Worm (Caenorhabditis elegans) whole organism, dauer: Measurements from ENCODE around the gene frpr-15.

Experiments
- unc-62 ChIP-seq: sonication (generic microtip); optimal IDR thresholded peaks from 2 replicates; lab custom pipeline; 2017; ENCODE audit warnings: missing biosample characterization, missing genetic modification reagents, missing genetic modification characterization

frpr-15 gene

ce11 chrV:12679807-12680206, at the start of gene frpr-15:
Gene frpr-15 (plus strand): TSS chrV:12680107.
- TF ChIP-seq unc-62 (GFP tag; lab: Kevin White, UChicago): no peak

ce11 chrV:12632048-12632447, 47.9 kb upstream of the frpr-15 start, which contains the start of gene srx-113:
Gene srx-113 (minus strand): TSS chrV:12632148.
- no peak for TF ChIP-seq unc-62 (GFP tag; lab: Kevin White, UChicago)

DNA sequence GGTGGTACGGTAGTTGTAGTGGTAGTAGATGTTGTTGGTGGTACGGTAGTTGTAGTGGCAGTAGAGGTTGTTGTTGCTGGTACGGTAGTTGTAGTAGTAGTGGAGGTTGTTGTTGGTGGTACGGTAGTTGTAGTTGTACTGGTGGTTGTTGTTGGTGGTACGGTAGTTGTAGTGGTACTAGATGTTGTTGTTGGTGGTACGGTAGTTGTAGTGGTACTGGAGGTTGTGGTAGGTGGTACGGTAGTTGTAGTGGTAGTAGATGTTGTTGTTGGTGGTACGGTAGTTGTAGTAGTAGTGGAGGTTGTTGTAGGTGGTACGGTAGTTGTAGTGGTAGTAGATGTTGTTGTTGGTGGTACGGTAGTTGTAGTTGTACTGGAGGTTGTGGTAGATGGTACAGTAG, 46.9 kb upstream of the frpr-15 start:
- no peak for TF ChIP-seq unc-62 (GFP tag; lab: Kevin White, UChicago)

DNA sequence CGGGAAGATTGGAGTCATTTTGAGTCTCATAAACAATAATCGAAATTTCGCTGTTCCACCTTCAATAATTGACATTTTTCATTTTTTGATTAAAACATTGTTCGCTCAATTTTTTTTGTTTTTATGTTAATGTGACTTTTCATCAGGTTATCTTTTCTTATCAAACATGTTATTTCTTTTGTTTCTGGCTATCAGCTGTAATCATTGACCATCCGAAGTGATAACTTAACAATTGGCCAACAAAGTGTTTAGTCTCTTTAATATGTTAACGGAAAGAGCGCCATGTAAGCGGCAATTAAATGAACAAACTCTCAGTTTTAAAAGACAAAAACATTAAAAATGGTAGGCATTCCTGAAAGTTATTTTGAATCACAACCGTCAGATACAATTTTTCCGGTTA, 45.9 kb upstream of the frpr-15 start:
- TF ChIP-seq unc-62 (GFP tag; lab: Kevin White, UChicago): no peak

ce11 chrV:12634746-12635145, 45.2 kb upstream of the frpr-15 start:
- TF ChIP-seq unc-62 (GFP tag; lab: Kevin White, UChicago): no peak

DNA sequence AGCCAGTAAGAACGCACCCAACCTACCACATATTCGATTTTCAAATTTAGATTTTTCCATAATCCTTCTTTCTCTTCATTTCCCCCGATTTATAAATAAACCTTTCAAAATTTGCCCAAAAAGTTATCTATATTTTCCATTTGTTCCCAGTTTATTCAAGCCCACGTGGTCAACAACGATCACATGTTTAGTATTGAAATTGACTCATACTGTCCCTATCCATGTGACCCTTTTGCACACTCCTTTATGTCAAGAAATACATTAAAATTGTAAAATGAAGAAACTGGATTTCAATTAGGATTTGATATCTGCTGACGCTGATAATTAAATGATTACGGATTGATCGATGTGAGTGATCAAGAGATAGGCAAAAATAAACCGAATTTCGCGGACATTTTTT, 44.7 kb upstream of the frpr-15 start:
- TF ChIP-seq unc-62 (GFP tag; lab: Kevin White, UChicago): no peak

DNA sequence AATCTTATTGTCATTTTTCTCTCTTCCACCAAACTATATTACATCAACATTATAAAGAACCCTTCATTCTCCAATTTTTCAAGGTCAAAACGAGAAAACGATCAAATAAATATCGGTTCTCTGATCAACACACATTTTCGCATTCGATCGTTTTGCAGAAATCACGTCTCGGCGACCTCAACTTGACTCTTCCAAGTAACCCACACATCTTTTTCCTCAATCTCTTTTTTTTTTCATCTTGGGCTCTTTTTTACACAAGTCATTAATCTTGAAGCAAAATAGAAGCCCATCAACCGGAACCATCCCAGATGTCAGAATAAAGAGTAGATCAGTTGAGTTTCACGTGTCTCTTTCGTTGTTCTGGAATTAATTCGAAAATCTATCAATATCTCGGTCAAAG, 43.7 kb upstream of the frpr-15 start:
- no peak for TF ChIP-seq unc-62 (GFP tag; lab: Kevin White, UChicago)

ce11 chrV:12637238-12637690, 42.6 kb upstream of the frpr-15 start, which contains the start of gene F56H9.2:
Gene F56H9.2 (plus strand): TSS chrV:12637663.
- TF ChIP-seq unc-62 (GFP tag; lab: Kevin White, UChicago): no peak

DNA sequence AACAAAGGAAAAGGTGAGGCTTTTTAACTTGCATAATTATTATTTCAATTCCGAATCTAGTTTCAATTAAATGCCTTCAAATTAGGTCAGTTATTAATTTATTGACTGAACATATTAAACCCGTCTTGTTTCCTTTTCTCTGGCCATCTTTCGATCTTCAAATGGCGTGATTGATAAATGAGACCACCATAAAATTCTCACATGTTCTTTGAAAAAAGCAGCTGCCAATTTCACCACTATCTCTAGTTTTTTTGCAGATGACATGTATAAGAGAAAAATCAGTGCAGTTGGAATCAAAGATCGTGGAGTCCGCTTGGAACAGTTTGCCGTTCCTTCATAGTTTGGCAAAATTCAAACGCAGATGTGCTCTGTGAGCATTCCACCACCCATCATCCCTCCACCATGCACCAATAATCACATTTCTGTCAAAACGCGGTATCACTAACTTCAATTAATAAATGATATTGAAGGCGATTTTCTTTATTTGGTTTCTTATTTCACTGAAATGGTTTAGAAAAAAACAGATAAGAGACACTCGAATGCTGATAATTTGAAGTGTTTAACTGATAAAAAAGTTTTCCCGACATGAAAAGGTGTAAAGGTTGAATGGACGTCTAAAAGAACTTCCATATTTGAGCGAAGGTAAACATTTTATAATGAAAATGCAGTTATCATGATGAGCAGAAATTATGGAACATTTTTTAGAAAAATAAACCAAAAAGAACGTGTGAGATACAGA, 42.0 kb upstream of the frpr-15 start:
- no peak for TF ChIP-seq unc-62 (GFP tag; lab: Kevin White, UChicago)

ce11 chrV:12640384-12640783, 39.5 kb upstream of the frpr-15 start, which contains the start of gene gpa-8:
Gene gpa-8 (minus strand): TSS chrV:12640484.
- TF ChIP-seq unc-62 (GFP tag; lab: Kevin White, UChicago): no peak

DNA sequence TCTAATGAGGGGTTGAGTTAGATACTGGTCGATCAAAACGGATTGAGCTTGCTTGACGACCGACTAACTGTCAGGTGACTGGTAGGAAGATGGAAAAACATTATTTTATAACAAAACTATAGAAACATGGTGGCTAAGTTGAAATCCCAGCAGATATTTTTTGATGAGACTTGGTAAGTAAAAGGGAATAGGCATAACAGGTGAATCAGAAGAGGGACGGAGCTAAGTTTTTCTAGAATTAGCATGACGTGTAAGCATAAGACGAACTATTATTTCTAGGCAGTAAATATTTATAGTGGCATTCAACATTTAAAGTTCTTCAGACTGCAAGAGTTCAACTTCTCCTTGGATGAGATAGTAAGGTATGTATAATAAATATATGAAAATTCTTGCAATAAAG, 35.4 kb upstream of the frpr-15 start, which contains the start of gene F56H9.8:
TSS of gene F56H9.8 (plus strand) at position 301 of the 400 bp plus-strand sequence.
- TF ChIP-seq unc-62 (GFP tag; lab: Kevin White, UChicago): no peak

- TF ChIP-seq unc-62 (GFP tag; lab: Kevin White, UChicago): no peak
Observed at ce11 chrV:12649213-12649612, 30.7 kb upstream of the frpr-15 start, which contains the start of gene gpa-9. Gene gpa-9 (minus strand): TSS chrV:12649313.

- no peak for TF ChIP-seq unc-62 (GFP tag; lab: Kevin White, UChicago)
Observed at ce11 chrV:12649636-12650035, 30.3 kb upstream of the frpr-15 start, which contains the start of gene lin-25. Gene lin-25 (plus strand): TSS chrV:12649925.

DNA sequence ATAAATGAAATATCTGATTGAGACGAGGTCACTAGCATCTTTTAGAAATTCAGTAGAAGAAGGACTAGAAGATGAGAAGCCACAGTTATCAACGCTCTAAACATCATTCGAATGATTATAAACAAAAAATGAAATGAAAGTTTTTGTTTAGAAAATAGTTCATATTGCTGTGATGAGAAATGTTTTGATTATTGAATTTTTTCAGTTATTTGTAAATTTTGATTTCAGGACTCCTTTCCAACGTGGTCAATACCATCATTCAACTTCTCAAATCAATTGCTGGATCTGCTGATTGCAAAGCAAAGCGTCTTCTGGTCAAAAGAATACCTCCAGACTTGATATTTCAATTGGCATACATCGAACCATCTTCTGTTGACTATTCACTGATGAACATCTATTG, 21.8 kb upstream of the frpr-15 start, which contains the start of gene W05B10.6:
TSS of gene W05B10.6 (minus strand) at position 101 of the 400 bp plus-strand sequence.
- TF ChIP-seq unc-62 (GFP tag; lab: Kevin White, UChicago): no peak

ce11 chrV:12659426-12659825, 20.5 kb upstream of the frpr-15 start, which contains the start of gene ccch-3:
Gene ccch-3 (minus strand): TSS chrV:12659687.
- TF ChIP-seq unc-62 (GFP tag; lab: Kevin White, UChicago): no peak

- TF ChIP-seq unc-62 (GFP tag; lab: Kevin White, UChicago): no peak
Observed at ce11 chrV:12660280-12660818, 19.6 kb upstream of the frpr-15 start, which contains the start of gene his-74. Gene his-74 (minus strand): TSS chrV:12660330.
